Worm (Caenorhabditis elegans): Measurements from ENCODE around the gene mdt-17.

mdt-17 gene

ce11 chrV:20297650-20298049 lies 30.6 kb upstream of the mdt-17 start, which contains the start of gene ZC15.5:
Gene ZC15.5, plus strand, starts transcription at chrV:20297950.
- TF ChIP-seq ceh-88 (GFP tag; IDR thresholded peaks at IDR 0.05) (no peak), ets-5 (GFP tag; IDR thresholded peaks at IDR 0.05) (no peak), blmp-1 (tag; optimal IDR thresholded peaks at IDR 0.05) (no peak), swsn-7 (tag; optimal IDR thresholded peaks at IDR 0.05) (no peak), fos-1 (tag; optimal IDR thresholded peaks at IDR 0.05) (no peak), nhr-77 (tag; optimal IDR thresholded peaks at IDR 0.05) (no peak), xbp-1 (tag; optimal IDR thresholded peaks at IDR 0.05) (no peak), unc-98 (GFP tag; IDR thresholded peaks at IDR 0.05) (no peak), sptf-1 (tag; optimal IDR thresholded peaks at IDR 0.05) (no peak), elt-3 (tag; optimal IDR thresholded peaks at IDR 0.05) (no peak), grh-1 (GFP tag; IDR thresholded peaks at IDR 0.05) (no peak), unc-130 (tag; optimal IDR thresholded peaks at IDR 0.05) (no peak), egl-27 (tag; optimal IDR thresholded peaks at IDR 0.05) (no peak), mef-2 (tag; optimal IDR thresholded peaks at IDR 0.05) (no peak), vab-15 (tag; optimal IDR thresholded peaks at IDR 0.05) (no peak), lin-13 (GFP tag; optimal IDR thresholded peaks at IDR 0.05) (no peak), unc-86 (tag; optimal IDR thresholded peaks at IDR 0.05) (no peak), lin-15B (tag; optimal IDR thresholded peaks at IDR 0.05) (no peak)

DNA sequence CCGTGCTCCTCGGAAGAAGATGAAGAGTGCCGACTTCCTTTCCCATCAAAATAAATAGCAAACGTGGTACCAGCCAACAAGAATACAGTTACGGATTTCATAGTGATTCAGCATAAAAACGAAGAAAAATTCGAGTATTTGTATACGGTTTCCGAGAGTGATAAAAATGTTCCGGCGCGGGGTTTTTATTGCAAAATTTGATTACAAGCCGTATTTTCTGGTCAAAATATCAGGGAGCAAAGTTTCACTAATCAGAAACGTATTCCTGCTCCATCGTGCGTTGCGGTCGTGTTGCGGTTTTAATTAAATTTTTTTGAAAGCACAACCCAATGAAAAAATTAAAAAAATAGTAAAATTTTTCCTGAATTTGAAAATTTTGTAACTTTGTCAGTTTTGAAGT lies 27.3 kb upstream of the mdt-17 start, which contains the start of gene clec-261:
clec-261 (minus strand) TSS at position 101 of the 400 bp plus-strand sequence.
- TF ChIP-seq nhr-71 (tag; optimal IDR thresholded peaks at IDR 0.05): no peak
- no peak for TF ChIP-seq vab-15 (tag; optimal IDR thresholded peaks at IDR 0.05)
- TF ChIP-seq nhr-19 (GFP tag; conservative IDR thresholded peaks at IDR 0.05): no peak
- no peak for TF ChIP-seq nhr-237 (tag; optimal IDR thresholded peaks at IDR 0.05)
- no peak for TF ChIP-seq nhr-11 (tag; optimal IDR thresholded peaks at IDR 0.05)
- TF ChIP-seq sox-4 (tag; optimal IDR thresholded peaks at IDR 0.05): no peak
- no peak for TF ChIP-seq snpc-4 (tag; optimal IDR thresholded peaks at IDR 0.05)
- no peak for TF ChIP-seq rnt-1 (tag; optimal IDR thresholded peaks at IDR 0.05)
- TF ChIP-seq unc-130 (tag; optimal IDR thresholded peaks at IDR 0.05): no peak
- TF ChIP-seq mef-2 (tag; optimal IDR thresholded peaks at IDR 0.05): no peak
- no peak for TF ChIP-seq ztf-4 (tag; optimal IDR thresholded peaks at IDR 0.05)
- TF ChIP-seq zip-4 (GFP tag; optimal IDR thresholded peaks at IDR 0.05): no peak
- no peak for TF ChIP-seq nhr-90 (tag; optimal IDR thresholded peaks at IDR 0.05; ENCODE audit: poor library complexity)

ce11 chrV:20289317-20289716 lies 22.3 kb upstream of the mdt-17 start, which contains the start of gene mlt-4:
Gene mlt-4, minus strand, starts transcription at chrV:20289417.
- TF ChIP-seq nhr-76 (tag; optimal IDR thresholded peaks at IDR 0.05) (no peak), ets-5 (GFP tag; IDR thresholded peaks at IDR 0.05) (no peak), grh-1 (GFP tag; IDR thresholded peaks at IDR 0.05) (no peak), tbx-2 (tag; optimal IDR thresholded peaks at IDR 0.05) (no peak), xbp-1 (tag; optimal IDR thresholded peaks at IDR 0.05) (no peak), snpc-4 (tag; optimal IDR thresholded peaks at IDR 0.05) (no peak), irx-1 (tag; optimal IDR thresholded peaks at IDR 0.05) (no peak), ama-1 (optimal IDR thresholded peaks at IDR 0.05) (no peak), dpl-1 (GFP tag; optimal IDR thresholded peaks at IDR 0.05) (no peak), nhr-237 (tag; optimal IDR thresholded peaks at IDR 0.05) (no peak), nhr-12 (tag; optimal IDR thresholded peaks at IDR 0.05) (no peak), hlh-17 (GFP tag; optimal IDR thresholded peaks at IDR 0.05; ENCODE audit: borderline replicate concordance) (no peak), zip-4 (GFP tag; optimal IDR thresholded peaks at IDR 0.05) (no peak), Y116A8C.19 (tag; optimal IDR thresholded peaks at IDR 0.05; ENCODE audit: borderline replicate concordance) (no peak), unc-98 (GFP tag; IDR thresholded peaks at IDR 0.05) (no peak), snu-23 (GFP tag; optimal IDR thresholded peaks at IDR 0.05) (no peak), F16B12.6 (tag; optimal IDR thresholded peaks at IDR 0.05) (no peak), unc-86 (tag; optimal IDR thresholded peaks at IDR 0.05) (no peak), vab-15 (tag; optimal IDR thresholded peaks at IDR 0.05) (no peak), fos-1 (tag; optimal IDR thresholded peaks at IDR 0.05) (no peak)

DNA sequence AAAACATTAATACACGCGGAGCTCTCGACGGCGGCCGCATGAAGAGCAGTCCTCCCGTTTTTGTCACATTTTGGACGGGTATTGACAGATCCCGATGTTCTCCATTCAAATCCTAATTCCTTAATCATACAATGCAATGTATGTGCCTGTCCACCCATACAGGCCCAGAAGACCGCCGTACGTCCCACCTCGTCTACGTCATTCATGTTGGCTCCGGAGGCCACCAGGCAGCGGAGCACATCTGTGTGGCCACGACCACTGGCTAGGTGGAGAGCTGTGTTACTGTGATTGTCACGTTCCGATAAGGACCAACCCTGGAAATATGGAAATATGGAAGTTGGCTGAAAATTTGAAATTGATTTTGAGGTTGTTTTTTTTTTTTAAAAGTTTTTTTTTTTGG lies 15.8 kb upstream of the mdt-17 start:
- TF ChIP-seq fkh-8 (tag; optimal IDR thresholded peaks at IDR 0.05) (no peak), nhr-71 (tag; optimal IDR thresholded peaks at IDR 0.05) (no peak), efl-1 (optimal IDR thresholded peaks at IDR 0.05) (no peak), efl-1 (GFP tag; optimal IDR thresholded peaks at IDR 0.05 in 1 of 2) (peak in 1 of 2 experiments; percentile 34)

Data from whole organism, L1 larva.